Fruit fly (Drosophila melanogaster) whole organism, pupa: Measurements from ENCODE around the gene Usp32.

Experiments
- CG10348 ChIP-seq: fragments of 200-800 bp; sonication (Bioruptor generic); IDR thresholded peaks from 2 replicates; pipeline ENCODE4 v1.3.6; 2022; ENCODE audit warnings: missing biosample characterization, missing genetic modification characterization
- CG12605 ChIP-seq: fragments of 200-800 bp; sonication (Bioruptor generic); IDR thresholded peaks from 2 replicates; pipeline ENCODE4 v1.3.6; 2022; ENCODE audit warnings: missing biosample characterization, missing genetic modification characterization
- CG14655 ChIP-seq: fragments of 200-800 bp; sonication (Bioruptor generic); optimal IDR thresholded peaks from 3 replicates; lab custom pipeline; 2017; ENCODE audit warnings: mild to moderate bottlenecking, missing biosample characterization, missing genetic modification reagents, missing genetic modification characterization
- CG17806 ChIP-seq: fragments of 200-800 bp; sonication (Bioruptor generic); optimal IDR thresholded peaks from 2 replicates; lab custom pipeline; 2018; ENCODE audit warnings: missing biosample characterization, mild to moderate bottlenecking, missing genetic modification characterization, moderate library complexity
- CG32121 ChIP-seq: fragments of 200-800 bp; sonication (Bioruptor generic); IDR thresholded peaks from 2 replicates; pipeline ENCODE4 v1.3.6; 2022; ENCODE audit warnings: missing biosample characterization, missing genetic modification characterization
- CG34367 ChIP-seq: fragments of 200-800 bp; sonication (Bioruptor generic); optimal IDR thresholded peaks from 2 replicates; lab custom pipeline; 2018; ENCODE audit warnings: missing biosample characterization, mild to moderate bottlenecking, missing genetic modification characterization
- CG4496 ChIP-seq: fragments of 200-800 bp; sonication (Bioruptor generic); IDR thresholded peaks from 3 replicates; pipeline ENCODE4 v1.3.6; 2022; ENCODE audit warnings: missing biosample characterization, missing genetic modification characterization
- CG8159 ChIP-seq: fragments of 200-800 bp; sonication (Bioruptor generic); optimal IDR thresholded peaks from 3 replicates; lab custom pipeline; 2018; ENCODE audit warnings: missing biosample characterization, mild to moderate bottlenecking, missing genetic modification characterization, moderate library complexity
- CG9948 ChIP-seq: fragments of 200-800 bp; sonication (Bioruptor generic); optimal IDR thresholded peaks from 2 replicates; lab custom pipeline; 2018; ENCODE audit warnings: missing biosample characterization, mild to moderate bottlenecking, missing genetic modification characterization, moderate library complexity
- D1 ChIP-seq: fragments of 200-800 bp; sonication (Bioruptor generic); optimal IDR thresholded peaks from 2 replicates; lab custom pipeline; 2018; ENCODE audit warnings: missing biosample characterization, mild to moderate bottlenecking, missing genetic modification characterization, moderate library complexity
- EcR ChIP-seq: fragments of 200-800 bp; sonication (Bioruptor generic); optimal IDR thresholded peaks from 3 replicates; lab custom pipeline; 2019; ENCODE audit warnings: missing biosample characterization, missing genetic modification characterization, mild to moderate bottlenecking, moderate library complexity, missing genetic modification reagents
- Ets98B ChIP-seq: fragments of 200-800 bp; sonication (Bioruptor generic); IDR thresholded peaks from 2 replicates; pipeline ENCODE4 v1.3.6; 2022; ENCODE audit warnings: missing biosample characterization, missing genetic modification characterization
- Pif1A ChIP-seq: fragments of 200-800 bp; sonication (Bioruptor generic); optimal IDR thresholded peaks from 3 replicates; lab custom pipeline; 2016; ENCODE audit warnings: missing biosample characterization, missing genetic modification characterization
- gl ChIP-seq: fragments of 200-800 bp; sonication (Bioruptor generic); optimal IDR thresholded peaks from 2 replicates; lab custom pipeline; 2018; ENCODE audit warnings: missing biosample characterization, mild to moderate bottlenecking, missing genetic modification characterization

dm6 chr3L:19922833-19923745 is 52.1 kb downstream of the Usp32 start, which contains the start of gene Pfdn6:
- TF ChIP-seq CG12605 (GFP tag; lab: Robert Waterston, UW) (no peak), Pif1A (GFP tag; lab: Kevin White, UChicago) (no peak), CG8159 (no peak), CG10348 (no peak), EcR (GFP tag; lab: Kevin White, UChicago) (no peak), CG14655 (GFP tag; lab: Kevin White, UChicago) (no peak), Ets98B (GFP tag; lab: Robert Waterston, UW) (peak; percentile 72), CG17806 (tag; lab: Kevin White, UChicago) (peak; percentile 21), CG4496 (GFP tag; lab: Robert Waterston, UW) (peak; percentile 61; the same call in 2 of the 3 replicates), gl (no peak), D1 (tag; lab: Kevin White, UChicago) (no peak), CG34367 (tag; lab: Kevin White, UChicago) (peak; percentile 20), CG32121 (GFP tag; lab: Robert Waterston, UW) (peak; percentile 75), CG9948 (tag; lab: Kevin White, UChicago) (peak; percentile 18)
